Fruit fly (Drosophila melanogaster) whole organism, pupa: ENCODE data around the gene Ipo9.

Experiments used
- CG10348 ChIP-seq: fragments of 200-800 bp; sonication (Bioruptor generic); IDR thresholded peaks from 2 replicates; pipeline ENCODE4 v1.3.6; 2022; ENCODE audit warnings: missing biosample characterization, missing genetic modification characterization
- CG12605 ChIP-seq: fragments of 200-800 bp; sonication (Bioruptor generic); IDR thresholded peaks from 2 replicates; pipeline ENCODE4 v1.3.6; 2022; ENCODE audit warnings: missing biosample characterization, missing genetic modification characterization
- CG13204 ChIP-seq: fragments of 200-800 bp; sonication (Bioruptor generic); optimal IDR thresholded peaks from 2 replicates; lab custom pipeline; 2018; ENCODE audit warnings: missing biosample characterization, mild to moderate bottlenecking, missing genetic modification characterization, moderate library complexity
- CG14655 ChIP-seq: fragments of 200-800 bp; sonication (Bioruptor generic); optimal IDR thresholded peaks from 3 replicates; lab custom pipeline; 2017; ENCODE audit warnings: mild to moderate bottlenecking, missing biosample characterization, missing genetic modification reagents, missing genetic modification characterization
- CG15710 ChIP-seq: fragments of 200-800 bp; sonication (Bioruptor generic); optimal IDR thresholded peaks from 2 replicates; lab custom pipeline; 2018; ENCODE audit warnings: missing biosample characterization, mild to moderate bottlenecking, missing genetic modification characterization, moderate library complexity
- CG17806 ChIP-seq: fragments of 200-800 bp; sonication (Bioruptor generic); optimal IDR thresholded peaks from 2 replicates; lab custom pipeline; 2018; ENCODE audit warnings: missing biosample characterization, mild to moderate bottlenecking, missing genetic modification characterization, moderate library complexity
- CG32121 ChIP-seq: fragments of 200-800 bp; sonication (Bioruptor generic); IDR thresholded peaks from 2 replicates; pipeline ENCODE4 v1.3.6; 2022; ENCODE audit warnings: missing biosample characterization, missing genetic modification characterization
- CG34367 ChIP-seq: fragments of 200-800 bp; sonication (Bioruptor generic); optimal IDR thresholded peaks from 2 replicates; lab custom pipeline; 2018; ENCODE audit warnings: missing biosample characterization, mild to moderate bottlenecking, missing genetic modification characterization
- CG4496 ChIP-seq: fragments of 200-800 bp; sonication (Bioruptor generic); IDR thresholded peaks from 3 replicates; pipeline ENCODE4 v1.3.6; 2022; ENCODE audit warnings: missing biosample characterization, missing genetic modification characterization
- CG8159 ChIP-seq: fragments of 200-800 bp; sonication (Bioruptor generic); optimal IDR thresholded peaks from 3 replicates; lab custom pipeline; 2018; ENCODE audit warnings: missing biosample characterization, mild to moderate bottlenecking, missing genetic modification characterization, moderate library complexity
- CG8301 ChIP-seq: fragments of 200-800 bp; sonication (Bioruptor generic); optimal IDR thresholded peaks from 2 replicates; lab custom pipeline; 2018; ENCODE audit warnings: missing biosample characterization, mild to moderate bottlenecking, missing genetic modification characterization
- CG9948 ChIP-seq: fragments of 200-800 bp; sonication (Bioruptor generic); optimal IDR thresholded peaks from 2 replicates; lab custom pipeline; 2018; ENCODE audit warnings: missing biosample characterization, mild to moderate bottlenecking, missing genetic modification characterization, moderate library complexity
- D1 ChIP-seq: fragments of 200-800 bp; sonication (Bioruptor generic); optimal IDR thresholded peaks from 2 replicates; lab custom pipeline; 2018; ENCODE audit warnings: missing biosample characterization, mild to moderate bottlenecking, missing genetic modification characterization, moderate library complexity
- EcR ChIP-seq: fragments of 200-800 bp; sonication (Bioruptor generic); optimal IDR thresholded peaks from 3 replicates; lab custom pipeline; 2019; ENCODE audit warnings: missing biosample characterization, missing genetic modification characterization, mild to moderate bottlenecking, moderate library complexity, missing genetic modification reagents
- Ets98B ChIP-seq: fragments of 200-800 bp; sonication (Bioruptor generic); IDR thresholded peaks from 2 replicates; pipeline ENCODE4 v1.3.6; 2022; ENCODE audit warnings: missing biosample characterization, missing genetic modification characterization
- Pif1A ChIP-seq: fragments of 200-800 bp; sonication (Bioruptor generic); optimal IDR thresholded peaks from 3 replicates; lab custom pipeline; 2016; ENCODE audit warnings: missing biosample characterization, missing genetic modification characterization
- Pif1B ChIP-seq: fragments of 200-800 bp; sonication (Bioruptor generic); optimal IDR thresholded peaks from 3 replicates; lab custom pipeline; 2016; ENCODE audit warnings: missing biosample characterization, missing genetic modification characterization
- Snoo ChIP-seq: fragments of 200-800 bp; sonication (Bioruptor generic); optimal IDR thresholded peaks from 3 replicates; lab custom pipeline; 2017; ENCODE audit warnings: missing biosample characterization, mild to moderate bottlenecking, missing genetic modification characterization, inconsistent platforms
- fd96Ca ChIP-seq: fragments of 200-800 bp; sonication (Bioruptor generic); IDR thresholded peaks from 3 replicates; pipeline ENCODE4 v1.3.6; 2022; ENCODE audit warnings: missing biosample characterization, missing genetic modification characterization
- gl ChIP-seq: fragments of 200-800 bp; sonication (Bioruptor generic); optimal IDR thresholded peaks from 2 replicates; lab custom pipeline; 2018; ENCODE audit warnings: missing biosample characterization, mild to moderate bottlenecking, missing genetic modification characterization
- rn ChIP-seq: fragments of 200-800 bp; sonication (Bioruptor generic); IDR thresholded peaks from 2 replicates; pipeline ENCODE4 v1.3.6; 2022; ENCODE audit warnings: missing biosample characterization, missing genetic modification characterization

Ipo9 gene

dm6 chr3R:11412371-11412770 is at the start of gene Ipo9:
Gene Ipo9, plus strand, starts transcription at chr3R:11412522.
- TF ChIP-seq CG10348 (GFP tag; lab: Robert Waterston, UW) (no peak), CG17806 (tag; lab: Kevin White, UChicago) (no peak), rn (GFP tag; lab: Robert Waterston, UW) (no peak), CG8301 (no peak)

dm6 chr3R:11363577-11363976 is 48.7 kb upstream of the Ipo9 start:
- no peak for TF ChIP-seq Ets98B (GFP tag; lab: Robert Waterston, UW)
- no peak for TF ChIP-seq CG12605 (GFP tag; lab: Robert Waterston, UW)
- TF ChIP-seq CG17806 (tag; lab: Kevin White, UChicago): no peak
- no peak for TF ChIP-seq CG15710 (tag; lab: Kevin White, UChicago)
- TF ChIP-seq EcR (GFP tag; lab: Kevin White, UChicago): no peak
- TF ChIP-seq CG34367 (tag; lab: Kevin White, UChicago): no peak
- no peak for TF ChIP-seq CG9948 (tag; lab: Kevin White, UChicago)
- TF ChIP-seq CG10348 (GFP tag; lab: Robert Waterston, UW): no peak
- TF ChIP-seq CG32121 (GFP tag; lab: Robert Waterston, UW): no peak

- no peak for TF ChIP-seq CG8159 (tag; lab: Kevin White, UChicago)
- no peak for TF ChIP-seq EcR (GFP tag; lab: Kevin White, UChicago)
- TF ChIP-seq CG17806 (tag; lab: Kevin White, UChicago): no peak
- TF ChIP-seq gl (tag; lab: Kevin White, UChicago): no peak
- no peak for TF ChIP-seq CG8301
- no peak for TF ChIP-seq rn (GFP tag; lab: Robert Waterston, UW)
- TF ChIP-seq D1 (tag; lab: Kevin White, UChicago): no peak
- TF ChIP-seq Snoo (tag; lab: Kevin White, UChicago): no peak
- TF ChIP-seq Pif1B (GFP tag; lab: Kevin White, UChicago): no peak
- TF ChIP-seq CG10348 (GFP tag; lab: Robert Waterston, UW): no peak
- no peak for TF ChIP-seq CG13204 (GFP tag; lab: Kevin White, UChicago)
- no peak for TF ChIP-seq CG34367 (tag; lab: Kevin White, UChicago)
Observed at dm6 chr3R:11366315-11366714, 46.0 kb upstream of the Ipo9 start.

- TF ChIP-seq fd96Ca (GFP tag; lab: Robert Waterston, UW): no peak
- TF ChIP-seq CG9948 (tag; lab: Kevin White, UChicago): peak; percentile 3
- no peak for TF ChIP-seq CG12605 (GFP tag; lab: Robert Waterston, UW)
- TF ChIP-seq CG8159 (tag; lab: Kevin White, UChicago): peak; percentile 23
- TF ChIP-seq CG8301: no peak
- TF ChIP-seq Pif1A (GFP tag; lab: Kevin White, UChicago): no peak
- TF ChIP-seq, all 21 proteins: peak for 2
Observed at dm6 chr3R:11368766-11369165, 43.6 kb upstream of the Ipo9 start.

dm6 chr3R:11370333-11370732 is 42.0 kb upstream of the Ipo9 start:
- TF ChIP-seq CG13204 (GFP tag; lab: Kevin White, UChicago): no peak
- TF ChIP-seq CG9948 (tag; lab: Kevin White, UChicago): no peak
- no peak for TF ChIP-seq CG32121 (GFP tag; lab: Robert Waterston, UW)
- TF ChIP-seq gl (tag; lab: Kevin White, UChicago): no peak
- TF ChIP-seq CG8301: no peak
- TF ChIP-seq CG17806 (tag; lab: Kevin White, UChicago): no peak
- no peak for TF ChIP-seq CG34367 (tag; lab: Kevin White, UChicago)
- TF ChIP-seq Pif1B (GFP tag; lab: Kevin White, UChicago): no peak
- no peak for TF ChIP-seq Pif1A (GFP tag; lab: Kevin White, UChicago)
- no peak for TF ChIP-seq fd96Ca (GFP tag; lab: Robert Waterston, UW)
- TF ChIP-seq EcR (GFP tag; lab: Kevin White, UChicago): no peak
- no peak for TF ChIP-seq CG8159 (tag; lab: Kevin White, UChicago)
- no peak for TF ChIP-seq CG12605 (GFP tag; lab: Robert Waterston, UW)
- no peak for TF ChIP-seq Snoo (tag; lab: Kevin White, UChicago)
- no peak for TF ChIP-seq CG14655 (GFP tag; lab: Kevin White, UChicago)
- TF ChIP-seq D1 (tag; lab: Kevin White, UChicago): no peak
- TF ChIP-seq CG10348 (GFP tag; lab: Robert Waterston, UW): no peak

dm6 chr3R:11370805-11371204 is 41.5 kb upstream of the Ipo9 start:
- TF ChIP-seq D1 (tag; lab: Kevin White, UChicago): no peak
- TF ChIP-seq CG8301: no peak
- no peak for TF ChIP-seq CG34367 (tag; lab: Kevin White, UChicago)
- no peak for TF ChIP-seq CG15710 (tag; lab: Kevin White, UChicago)
- TF ChIP-seq Pif1A (GFP tag; lab: Kevin White, UChicago): no peak
- TF ChIP-seq CG10348 (GFP tag; lab: Robert Waterston, UW): no peak
- no peak for TF ChIP-seq CG4496 (GFP tag; lab: Robert Waterston, UW)
- TF ChIP-seq gl (tag; lab: Kevin White, UChicago): no peak
- TF ChIP-seq CG17806 (tag; lab: Kevin White, UChicago): no peak
- no peak for TF ChIP-seq Snoo (tag; lab: Kevin White, UChicago)
- TF ChIP-seq CG9948 (tag; lab: Kevin White, UChicago): no peak
- no peak for TF ChIP-seq fd96Ca (GFP tag; lab: Robert Waterston, UW)
- no peak for TF ChIP-seq CG13204 (GFP tag; lab: Kevin White, UChicago)
- no peak for TF ChIP-seq rn (GFP tag; lab: Robert Waterston, UW)
- no peak for TF ChIP-seq EcR (GFP tag; lab: Kevin White, UChicago)
- TF ChIP-seq Pif1B (GFP tag; lab: Kevin White, UChicago): no peak
- TF ChIP-seq CG12605 (GFP tag; lab: Robert Waterston, UW): no peak
- TF ChIP-seq CG14655 (GFP tag; lab: Kevin White, UChicago): no peak
